Worm (Caenorhabditis elegans): Measurements from ENCODE around the gene pho-1.

- TF ChIP-seq zip-8 (tag; optimal IDR thresholded peaks at IDR 0.05) (no peak), elt-1 (tag; optimal IDR thresholded peaks at IDR 0.05; ENCODE audit: borderline replicate concordance, insufficient read depth) (no peak), snpc-4 (tag; optimal IDR thresholded peaks at IDR 0.05) (no peak), ces-1 (GFP tag; optimal IDR thresholded peaks at IDR 0.05) (no peak), nhr-237 (tag; optimal IDR thresholded peaks at IDR 0.05) (no peak), nhr-12 (tag; optimal IDR thresholded peaks at IDR 0.05) (no peak), nhr-2 (tag; optimal IDR thresholded peaks at IDR 0.05) (no peak)
These were observed 23.0 kb downstream of the pho-1 start, which contains the start of gene C34F11.1 for ce11 chrII:5212675-5213074.

Data from whole organism, mixed stage, embryonic.